Worm (Caenorhabditis elegans) whole organism, late embryonic: Measurements from ENCODE around the gene lido-7.

ENCODE experiments used
- C08G9.2 ChIP-seq: sonication (generic microtip); optimal IDR thresholded peaks from 2 replicates; lab custom pipeline; 2016; ENCODE audit warnings: mild to moderate bottlenecking, missing genetic modification characterization, moderate library complexity, missing compliant biosample characterization
- K09A11.1 ChIP-seq: sonication (generic microtip); optimal IDR thresholded peaks from 2 replicates; lab custom pipeline; 2017; ENCODE audit warnings: antibody characterized with exemption, mild to moderate bottlenecking, missing genetic modification characterization, missing compliant biosample characterization; ENCODE audit not compliant: insufficient read depth
- T23F11.4 ChIP-seq: fragments of 200-800 bp; sonication (Bioruptor generic); optimal IDR thresholded peaks from 2 replicates; lab custom pipeline; 2018; ENCODE audit warnings: mild to moderate bottlenecking, missing genetic modification characterization, missing compliant biosample characterization
- Y22D7AL.16 ChIP-seq: sonication (generic microtip); optimal IDR thresholded peaks from 2 replicates; lab custom pipeline; 2016; ENCODE audit warnings: missing genetic modification characterization, missing compliant biosample characterization
- ahr-1 ChIP-seq: sonication (generic microtip); optimal IDR thresholded peaks from 2 replicates; lab custom pipeline; 2016; ENCODE audit warnings: missing genetic modification characterization, missing compliant biosample characterization
- ceh-14 ChIP-seq: sonication (generic microtip); optimal IDR thresholded peaks from 2 replicates; lab custom pipeline; 2016; ENCODE audit warnings: missing genotype, missing genetic modification characterization, missing compliant biosample characterization
- ceh-19 ChIP-seq: fragments of 200-800 bp; sonication (Bioruptor generic); optimal IDR thresholded peaks from 2 replicates; lab custom pipeline; 2018; ENCODE audit warnings: mild to moderate bottlenecking, missing genetic modification characterization, missing compliant biosample characterization
- ceh-2 ChIP-seq: sonication (generic microtip); optimal IDR thresholded peaks from 2 replicates; lab custom pipeline; 2016; ENCODE audit warnings: missing genotype, missing genetic modification characterization, missing compliant biosample characterization
- ceh-24 ChIP-seq: sonication (generic microtip); optimal IDR thresholded peaks from 2 replicates; lab custom pipeline; 2016; ENCODE audit warnings: mild to moderate bottlenecking, missing genetic modification characterization, missing compliant biosample characterization
- ceh-30 ChIP-seq: fragments of 150-350 bp; optimal IDR thresholded peaks from 2 replicates; lab custom pipeline; 2014; ENCODE audit warnings: missing biosample characterization, missing genetic modification characterization
- ceh-31 ChIP-seq: sonication (generic microtip); optimal IDR thresholded peaks from 2 replicates; lab custom pipeline; 2016; ENCODE audit warnings: missing genetic modification characterization, missing compliant biosample characterization
- ceh-34 ChIP-seq: sonication (generic microtip); optimal IDR thresholded peaks from 2 replicates; lab custom pipeline; 2016; ENCODE audit warnings: mild to moderate bottlenecking, missing genetic modification characterization, missing compliant biosample characterization
- ceh-45 ChIP-seq: fragments of 200-800 bp; sonication (Bioruptor generic); IDR thresholded peaks from 2 replicates; pipeline ENCODE4 v1.3.6; 2022; ENCODE audit warnings: missing genetic modification reagents, missing genetic modification characterization, missing compliant biosample characterization
- ceh-6 ChIP-seq: fragments of 200-800 bp; sonication (Bioruptor generic); optimal IDR thresholded peaks from 2 replicates; lab custom pipeline; 2018; ENCODE audit warnings: mild to moderate bottlenecking, missing genetic modification characterization, missing compliant biosample characterization
- dmd-4 ChIP-seq: sonication (generic microtip); optimal IDR thresholded peaks from 2 replicates; lab custom pipeline; 2016; ENCODE audit warnings: borderline replicate concordance, missing genetic modification characterization, missing compliant biosample characterization
- dve-1 ChIP-seq: sonication (generic microtip); optimal IDR thresholded peaks from 2 replicates; lab custom pipeline; 2017; ENCODE audit warnings: antibody characterized with exemption, mild to moderate bottlenecking, missing genetic modification characterization, missing compliant biosample characterization
- elt-2 ChIP-seq: sonication (generic microtip); optimal IDR thresholded peaks from 2 replicates; lab custom pipeline; 2016; ENCODE audit warnings: missing genetic modification reagents, missing genetic modification characterization, missing compliant biosample characterization
- ets-4 ChIP-seq: sonication (generic microtip); optimal IDR thresholded peaks from 2 replicates; lab custom pipeline; 2016; ENCODE audit warnings: missing genetic modification characterization, missing compliant biosample characterization
- eyg-1 ChIP-seq: sonication (generic microtip); optimal IDR thresholded peaks from 2 replicates; lab custom pipeline; 2016; ENCODE audit warnings: missing genotype, missing genetic modification characterization, missing compliant biosample characterization
- fax-1 ChIP-seq: sonication (generic microtip); optimal IDR thresholded peaks from 2 replicates; lab custom pipeline; 2016; ENCODE audit warnings: missing genotype, missing genetic modification characterization, missing compliant biosample characterization
- gmeb-2 ChIP-seq: sonication (generic microtip); optimal IDR thresholded peaks from 2 replicates; lab custom pipeline; 2016; ENCODE audit warnings: missing genetic modification characterization, inconsistent platforms, missing compliant biosample characterization
- hlh-13 ChIP-seq: fragments of 200-800 bp; sonication (Bioruptor generic); optimal IDR thresholded peaks from 2 replicates; lab custom pipeline; 2018; ENCODE audit warnings: mild to moderate bottlenecking, missing genetic modification characterization, missing compliant biosample characterization
- hlh-15 ChIP-seq: sonication (generic microtip); optimal IDR thresholded peaks from 2 replicates; lab custom pipeline; 2016; ENCODE audit warnings: missing genetic modification characterization, missing compliant biosample characterization
- hlh-6 ChIP-seq: sonication (generic microtip); optimal IDR thresholded peaks from 2 replicates; lab custom pipeline; 2016; ENCODE audit warnings: missing genotype, missing genetic modification characterization, missing compliant biosample characterization
- hlh-8 ChIP-seq: sonication (generic microtip); optimal IDR thresholded peaks from 2 replicates; lab custom pipeline; 2016; ENCODE audit warnings: missing genotype, missing genetic modification characterization, missing compliant biosample characterization
- nfya-1 ChIP-seq: sonication (generic microtip); optimal IDR thresholded peaks from 2 replicates; lab custom pipeline; 2017; ENCODE audit warnings: missing genetic modification characterization, mild to moderate bottlenecking, missing compliant biosample characterization, antibody characterized with exemption, moderate library complexity
- odd-2 ChIP-seq: sonication (generic microtip); optimal IDR thresholded peaks from 2 replicates; lab custom pipeline; 2017; ENCODE audit warnings: antibody characterized with exemption, mild to moderate bottlenecking, missing genetic modification characterization, missing compliant biosample characterization
- pax-1 ChIP-seq: fragments of 150-350 bp; optimal IDR thresholded peaks from 2 replicates; lab custom pipeline; 2014; ENCODE audit warnings: missing biosample characterization, missing genetic modification characterization
- pha-4 ChIP-seq: fragments of 150-350 bp; optimal IDR thresholded peaks from 2 replicates; lab custom pipeline; 2018; ENCODE audit warnings: missing biosample characterization, missing genetic modification reagents, missing genetic modification characterization
- pqm-1 ChIP-seq: sonication (generic microtip); optimal IDR thresholded peaks from 2 replicates; lab custom pipeline; 2016; ENCODE audit warnings: missing genetic modification characterization, missing compliant biosample characterization
- ref-2 ChIP-seq: sonication (generic microtip); optimal IDR thresholded peaks from 2 replicates; lab custom pipeline; 2016; ENCODE audit warnings: missing genetic modification characterization, missing compliant biosample characterization
- rnt-1 ChIP-seq: sonication (generic microtip); optimal IDR thresholded peaks from 2 replicates; lab custom pipeline; 2016; ENCODE audit warnings: missing genetic modification characterization, missing compliant biosample characterization
- sdc-2 ChIP-seq: sonication (generic microtip); optimal IDR thresholded peaks from 2 replicates; lab custom pipeline; 2016; ENCODE audit warnings: missing genotype, missing genetic modification characterization, missing compliant biosample characterization
- sox-2 ChIP-seq: fragments of 200-800 bp; sonication (Bioruptor generic); IDR thresholded peaks from 2 replicates; pipeline ENCODE4 v1.3.6; 2022; ENCODE audit warnings: missing genetic modification reagents, missing genetic modification characterization, missing compliant biosample characterization
- sox-4 ChIP-seq: sonication (generic microtip); optimal IDR thresholded peaks from 2 replicates; lab custom pipeline; 2017; ENCODE audit warnings: mild to moderate bottlenecking, missing genetic modification characterization, inconsistent platforms, missing compliant biosample characterization
- tbx-2 ChIP-seq: sonication (generic microtip); optimal IDR thresholded peaks from 2 replicates; lab custom pipeline; 2016; ENCODE audit warnings: missing genetic modification characterization, missing compliant biosample characterization
- tbx-7 ChIP-seq: sonication (generic microtip); optimal IDR thresholded peaks from 2 replicates; lab custom pipeline; 2016; ENCODE audit warnings: missing genotype, missing genetic modification characterization, missing compliant biosample characterization
- ttx-3 ChIP-seq: sonication (generic microtip); optimal IDR thresholded peaks from 2 replicates; lab custom pipeline; 2016; ENCODE audit warnings: missing genetic modification reagents, missing genetic modification characterization, missing compliant biosample characterization
- unc-3 ChIP-seq, 2 experiments: fragments of 200-800 bp in 1 of 2; sonication (Bioruptor generic) in 1 of 2; sonication (generic microtip) in 1 of 2; conservative IDR thresholded peaks in 1 of 2; optimal IDR thresholded peaks in 1 of 2; 2 replicates each; pipeline versions ENCODE4 v1.3.6 to Lab custom; 2016 to 2022; ENCODE audit warnings: missing compliant biosample characterization in 2 of 2, missing genetic modification characterization in 2 of 2, missing genetic modification reagents in 1 of 2
- unc-42 ChIP-seq: sonication (generic microtip); optimal IDR thresholded peaks from 2 replicates; lab custom pipeline; 2016; ENCODE audit warnings: missing genotype, missing genetic modification characterization, missing compliant biosample characterization
- unc-55 ChIP-seq: sonication (generic microtip); optimal IDR thresholded peaks from 2 replicates; lab custom pipeline; 2017; ENCODE audit warnings: missing biosample characterization, missing genetic modification reagents, missing genetic modification characterization
- zip-5 ChIP-seq: sonication (generic microtip); optimal IDR thresholded peaks from 2 replicates; lab custom pipeline; 2016; ENCODE audit warnings: missing genetic modification characterization, missing compliant biosample characterization

Gene lido-7

ce11 chrII:2985935-2986498 lies 2.1 kb upstream of the lido-7 start:
- TF ChIP-seq unc-3 (GFP tag; conservative IDR thresholded peaks at IDR 0.05; lab: Robert Waterston, UW), result no peak
- no peak for TF ChIP-seq unc-3 (tag; optimal IDR thresholded peaks at IDR 0.05; lab: Kevin White, UChicago)
- TF ChIP-seq ceh-30 (tag; lab: Kevin White, UChicago), result no peak

ce11 chrII:2987122-2987556 lies 961 bp upstream of the lido-7 start:
- no peak for TF ChIP-seq hlh-6 (tag; lab: Kevin White, UChicago)
- no peak for TF ChIP-seq unc-55 (GFP tag; lab: Kevin White, UChicago)
- no peak for TF ChIP-seq T23F11.4 (GFP tag; lab: Kevin White, UChicago)
- TF ChIP-seq ceh-24 (tag; lab: Kevin White, UChicago), result no peak
- TF ChIP-seq ahr-1 (tag; lab: Kevin White, UChicago), result no peak
- TF ChIP-seq zip-5 (tag; lab: Kevin White, UChicago), result no peak
- no peak for TF ChIP-seq pqm-1
- no peak for TF ChIP-seq ceh-6 (GFP tag; lab: Kevin White, UChicago)
- TF ChIP-seq elt-2 (tag; lab: Kevin White, UChicago), result no peak
- TF ChIP-seq rnt-1 (tag; lab: Kevin White, UChicago), result no peak
- TF ChIP-seq eyg-1 (tag; lab: Kevin White, UChicago), result no peak
- no peak for TF ChIP-seq unc-3 (GFP tag; conservative IDR thresholded peaks at IDR 0.05; lab: Robert Waterston, UW)
- TF ChIP-seq unc-3 (tag; optimal IDR thresholded peaks at IDR 0.05; lab: Kevin White, UChicago), result no peak
- TF ChIP-seq hlh-13 (GFP tag; lab: Kevin White, UChicago), result no peak
- TF ChIP-seq, all 69 proteins: peak for 0

ce11 chrII:2990089-2990488 lies 2.0 kb downstream of the lido-7 start:
- peak; percentile 92 for TF ChIP-seq dve-1 (tag; lab: Kevin White, UChicago)
- TF ChIP-seq ets-4 (tag; lab: Kevin White, UChicago), result no peak
- no peak for TF ChIP-seq K09A11.1 (tag; lab: Kevin White, UChicago)

- no peak for TF ChIP-seq unc-3 (GFP tag; conservative IDR thresholded peaks at IDR 0.05; lab: Robert Waterston, UW)
- no peak for TF ChIP-seq unc-3 (tag; optimal IDR thresholded peaks at IDR 0.05; lab: Kevin White, UChicago)
- TF ChIP-seq hlh-8 (tag; lab: Kevin White, UChicago), result no peak
- no peak for TF ChIP-seq ahr-1 (tag; lab: Kevin White, UChicago)
- TF ChIP-seq ref-2 (tag; lab: Kevin White, UChicago), result peak; percentile 35
- TF ChIP-seq zip-5 (tag; lab: Kevin White, UChicago), result peak; percentile 4
- no peak for TF ChIP-seq ceh-6 (GFP tag; lab: Kevin White, UChicago)
- TF ChIP-seq C08G9.2 (tag; lab: Kevin White, UChicago), result peak; percentile 58
- no peak for TF ChIP-seq hlh-15 (tag; lab: Kevin White, UChicago)
- no peak for TF ChIP-seq ttx-3 (tag; lab: Kevin White, UChicago)
- TF ChIP-seq ets-4 (tag; lab: Kevin White, UChicago), result peak; percentile 2
- TF ChIP-seq sox-2, result no peak
- no peak for TF ChIP-seq ceh-14 (tag; lab: Kevin White, UChicago)
- no peak for TF ChIP-seq eyg-1 (tag; lab: Kevin White, UChicago)
- no peak for TF ChIP-seq ceh-19
- TF ChIP-seq pqm-1, result no peak
- TF ChIP-seq Y22D7AL.16 (tag; lab: Kevin White, UChicago), result no peak
- no peak for TF ChIP-seq sdc-2 (tag; lab: Kevin White, UChicago)
- no peak for TF ChIP-seq pha-4 (tag; lab: Kevin White, UChicago)
- TF ChIP-seq ceh-31, result peak; percentile 49
- peak; percentile 42 for TF ChIP-seq ceh-2 (tag; lab: Kevin White, UChicago)
- TF ChIP-seq sox-4 (tag; lab: Kevin White, UChicago), result no peak
- TF ChIP-seq fax-1 (tag; lab: Kevin White, UChicago), result peak; percentile 13
- TF ChIP-seq rnt-1 (tag; lab: Kevin White, UChicago), result no peak
- TF ChIP-seq odd-2 (tag; lab: Kevin White, UChicago), result no peak
- TF ChIP-seq pax-1 (tag; lab: Kevin White, UChicago), result no peak
- TF ChIP-seq ceh-34 (tag; lab: Kevin White, UChicago), result no peak
- TF ChIP-seq nfya-1 (tag; lab: Kevin White, UChicago), result no peak
- TF ChIP-seq tbx-2 (tag; lab: Kevin White, UChicago), result peak; percentile 49
- TF ChIP-seq gmeb-2 (tag; lab: Kevin White, UChicago), result no peak
- TF ChIP-seq ceh-45 (GFP tag; lab: Robert Waterston, UW), result no peak
- no peak for TF ChIP-seq hlh-6 (tag; lab: Kevin White, UChicago)
- peak; percentile 50 for TF ChIP-seq tbx-7 (tag; lab: Kevin White, UChicago)
- no peak for TF ChIP-seq unc-42 (tag; lab: Kevin White, UChicago)
- TF ChIP-seq dmd-4, result no peak
- TF ChIP-seq elt-2 (tag; lab: Kevin White, UChicago), result peak; percentile 18
- TF ChIP-seq ceh-24 (tag; lab: Kevin White, UChicago), result no peak
Measured at ce11 chrII:2991555-2992083, 3.5 kb downstream of the lido-7 start, which contains the start of gene K08A2.2. TSS of gene K08A2.2 (plus strand) at chrII:2991605.
